Fruit fly (Drosophila melanogaster) whole organism, prepupa: ENCODE results near the gene EloB.

Experiments
- CG34406 ChIP-seq: fragments of 200-800 bp; sonication (Bioruptor generic); optimal IDR thresholded peaks from 3 replicates; lab custom pipeline; 2016; ENCODE audit warnings: missing biosample characterization, missing genetic modification characterization
- CG6276 ChIP-seq: fragments of 200-800 bp; sonication (Bioruptor generic); optimal IDR thresholded peaks from 2 replicates; lab custom pipeline; 2017; ENCODE audit warnings: missing biosample characterization, mild to moderate bottlenecking, missing genetic modification characterization
- CG7368 ChIP-seq: fragments of 200-800 bp; sonication (Bioruptor generic); optimal IDR thresholded peaks from 3 replicates; lab custom pipeline; 2016; ENCODE audit warnings: missing biosample characterization, missing genetic modification characterization
- CG8632 ChIP-seq: fragments of 200-800 bp; sonication (Bioruptor generic); optimal IDR thresholded peaks from 3 replicates; lab custom pipeline; 2016; ENCODE audit warnings: missing biosample characterization, missing genetic modification characterization
- Sox15 ChIP-seq: fragments of 200-800 bp; sonication (Bioruptor generic); optimal IDR thresholded peaks from 3 replicates; lab custom pipeline; 2016; ENCODE audit warnings: missing biosample characterization, missing genetic modification characterization
- fkh ChIP-seq: fragments of 200-800 bp; sonication (Bioruptor generic); optimal IDR thresholded peaks from 3 replicates; lab custom pipeline; 2017; ENCODE audit warnings: missing biosample characterization, mild to moderate bottlenecking, missing genetic modification characterization, moderate library complexity
- topi ChIP-seq: fragments of 200-800 bp; sonication (Bioruptor generic); optimal IDR thresholded peaks from 3 replicates; lab custom pipeline; 2016; ENCODE audit warnings: missing biosample characterization, missing genetic modification characterization

dm6 chr3R:20543220-20543619 lies 36.4 kb downstream of the EloB start:
- no peak for TF ChIP-seq CG34406 (GFP tag; lab: Kevin White, UChicago)
- no peak for TF ChIP-seq CG8632 (GFP tag; lab: Kevin White, UChicago)
- no peak for TF ChIP-seq fkh
- TF ChIP-seq Sox15 (GFP tag; lab: Kevin White, UChicago) = no peak
- no peak for TF ChIP-seq CG6276
- no peak for TF ChIP-seq topi (GFP tag; lab: Kevin White, UChicago)
- TF ChIP-seq CG7368 (GFP tag; lab: Kevin White, UChicago) = no peak
